Worm (Caenorhabditis elegans): ENCODE measurements around the gene ben-1.

Gene ben-1

DNA sequence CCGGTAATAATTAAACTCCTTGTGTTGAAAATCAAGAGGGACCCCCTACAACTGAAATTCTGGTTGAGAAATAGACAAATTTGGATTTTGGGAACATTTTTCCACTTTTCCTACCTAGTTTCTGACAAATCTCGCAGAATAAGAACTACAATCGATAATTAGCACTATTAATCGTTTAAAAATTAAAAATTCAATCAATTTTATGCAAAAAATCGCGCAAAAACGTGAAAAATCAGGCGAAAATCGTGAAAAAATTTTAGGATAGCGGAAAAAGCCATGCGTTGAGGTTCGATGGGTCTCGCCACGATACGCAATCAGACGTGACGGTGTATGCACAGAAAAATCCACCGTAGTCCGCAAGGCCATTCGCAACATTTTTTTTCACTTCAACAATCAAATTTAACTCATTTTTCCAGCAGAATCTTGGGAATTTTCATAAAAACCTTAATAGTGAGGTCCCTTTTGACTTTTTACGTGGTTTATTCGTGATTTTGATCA is 36.3 kb downstream of the ben-1 start, which contains the start of gene lias-1 (continued):
- TF ChIP-seq aha-1 (tag), result no peak
- no peak for TF ChIP-seq lin-1 (GFP tag; IDR thresholded peaks at IDR 0.05)
- TF ChIP-seq nhr-25 (tag; optimal IDR thresholded peaks at IDR 0.05; ENCODE audit: borderline replicate concordance, insufficient read depth), result peak; percentile 55
- TF ChIP-seq ceh-44 (GFP tag; IDR thresholded peaks at IDR 0.05), result no peak
- TF ChIP-seq ZK546.5 (tag; optimal IDR thresholded peaks at IDR 0.05), result peak in 1 of 2 experiments; percentile 32
- TF ChIP-seq zfp-2 (tag; optimal IDR thresholded peaks at IDR 0.05), result peak; percentile 27
- no peak for TF ChIP-seq spr-3 (GFP tag; optimal IDR thresholded peaks at IDR 0.05)
- TF ChIP-seq hlh-30 (tag; optimal IDR thresholded peaks at IDR 0.05; ENCODE audit: insufficient read depth), result peak; percentile 82
- TF ChIP-seq hif-1 (tag; optimal IDR thresholded peaks at IDR 0.05), result peak in 1 of 2 experiments; percentile 62
- TF ChIP-seq zag-1 (tag; optimal IDR thresholded peaks at IDR 0.05), result no peak
- TF ChIP-seq daf-8 (GFP tag; IDR thresholded peaks at IDR 0.05), result no peak
- no peak for TF ChIP-seq nhr-237 (tag; optimal IDR thresholded peaks at IDR 0.05)
- no peak for TF ChIP-seq daf-16 (GFP tag; optimal IDR thresholded peaks at IDR 0.05)
- peak; percentile 38 for TF ChIP-seq daf-16 (tag; optimal IDR thresholded peaks at IDR 0.05)
- TF ChIP-seq duxl-1 (tag; optimal IDR thresholded peaks at IDR 0.05; ENCODE audit: poor library complexity), result peak; percentile 21
- no peak for TF ChIP-seq ceh-28 (tag; optimal IDR thresholded peaks at IDR 0.05)
- no peak for TF ChIP-seq ces-1 (GFP tag; optimal IDR thresholded peaks at IDR 0.05)
- TF ChIP-seq nhr-77 (tag; optimal IDR thresholded peaks at IDR 0.05), result peak; percentile 84
- TF ChIP-seq zfp-3 (GFP tag; conservative IDR thresholded peaks at IDR 0.05), result no peak
- no peak for TF ChIP-seq php-3 (GFP tag; IDR thresholded peaks at IDR 0.05)
- no peak for TF ChIP-seq pqm-1 (tag; optimal IDR thresholded peaks at IDR 0.05)
- peak; percentile 69 for TF ChIP-seq dve-1 (tag; optimal IDR thresholded peaks at IDR 0.05; ENCODE audit: insufficient read depth)
- no peak for TF ChIP-seq F44E2.7 (GFP tag; IDR thresholded peaks at IDR 0.05)
- TF ChIP-seq F26F4.8 (GFP tag; conservative IDR thresholded peaks at IDR 0.05), result no peak
- no peak for TF ChIP-seq aly-2 (tag; optimal IDR thresholded peaks at IDR 0.05)
- TF ChIP-seq egl-27 (tag; optimal IDR thresholded peaks at IDR 0.05), result no peak
- peak; percentile 60 for TF ChIP-seq rbr-2 (tag; optimal IDR thresholded peaks at IDR 0.05)
- no peak for TF ChIP-seq lin-39 (tag; optimal IDR thresholded peaks at IDR 0.05)
- 0 out of 2 replicates have a peak, but pooled peaks have one; percentile 27 for TF ChIP-seq vab-7 (GFP tag; IDR thresholded peaks at IDR 0.05)
- no peak for TF ChIP-seq zip-2 (tag; optimal IDR thresholded peaks at IDR 0.05)
- TF ChIP-seq T26A8.4 (GFP tag; IDR thresholded peaks at IDR 0.05), result peak; percentile 24; the same call in 1 of the 2 replicates
- TF ChIP-seq madf-9 (GFP tag; conservative IDR thresholded peaks at IDR 0.05), result no peak
- TF ChIP-seq cey-2 (tag; optimal IDR thresholded peaks at IDR 0.05; ENCODE audit: borderline replicate concordance, insufficient read depth), result no peak
- no peak for TF ChIP-seq snpc-1.2 (GFP tag; IDR thresholded peaks at IDR 0.05)
- TF ChIP-seq egl-43 (GFP tag; IDR thresholded peaks at IDR 0.05), result no peak
- no peak for TF ChIP-seq ztf-11 (tag; optimal IDR thresholded peaks at IDR 0.05)
- no peak for TF ChIP-seq Y105C5A.15 (GFP tag; IDR thresholded peaks at IDR 0.05)
- TF ChIP-seq dmd-8 (GFP tag; IDR thresholded peaks at IDR 0.05), result no peak
- peak; percentile 90 for TF ChIP-seq mes-2 (tag; optimal IDR thresholded peaks at IDR 0.05; ENCODE audit: poor library complexity, severe bottlenecking)
- TF ChIP-seq hlh-11 (tag; optimal IDR thresholded peaks at IDR 0.05), result peak; percentile 69
- no peak for TF ChIP-seq nhr-111 (GFP tag; optimal IDR thresholded peaks at IDR 0.05)
- peak; percentile 24; the same call in 1 of the 2 replicates for TF ChIP-seq dmd-6 (GFP tag; IDR thresholded peaks at IDR 0.05)
- TF ChIP-seq fkh-10 (GFP tag; optimal IDR thresholded peaks at IDR 0.05), result peak; percentile 52
- TF ChIP-seq nhr-41 (GFP tag; IDR thresholded peaks at IDR 0.05), result no peak
- no peak for TF ChIP-seq ctbp-1 (GFP tag; IDR thresholded peaks at IDR 0.05)
- TF ChIP-seq mxl-3 (GFP tag; optimal IDR thresholded peaks at IDR 0.05), result peak; percentile 79
- no peak for TF ChIP-seq lir-3 (tag; optimal IDR thresholded peaks at IDR 0.05)
- TF ChIP-seq nhr-10 (tag; optimal IDR thresholded peaks at IDR 0.05), result no peak
- TF ChIP-seq lin-13 (GFP tag; optimal IDR thresholded peaks at IDR 0.05), result peak; percentile 86
- TF ChIP-seq spr-1 (tag; optimal IDR thresholded peaks at IDR 0.05), result peak; percentile 24
- peak; percentile 90 for TF ChIP-seq mep-1 (tag; optimal IDR thresholded peaks at IDR 0.05)
